Worm (Caenorhabditis elegans) whole organism, L4/young adult: ENCODE measurements around the gene ZC404.15.

ENCODE experiments used
- dao-5 ChIP-seq: sonication (generic microtip); optimal IDR thresholded peaks from 2 replicates; lab custom pipeline; 2016; ENCODE audit warnings: missing genotype, missing genetic modification characterization, moderate library complexity, missing compliant biosample characterization
- him-1 ChIP-seq: sonication (generic microtip); optimal IDR thresholded peaks from 2 replicates; lab custom pipeline; 2016; ENCODE audit warnings: missing genotype, missing genetic modification reagents, missing genetic modification characterization, missing compliant biosample characterization

DNA sequence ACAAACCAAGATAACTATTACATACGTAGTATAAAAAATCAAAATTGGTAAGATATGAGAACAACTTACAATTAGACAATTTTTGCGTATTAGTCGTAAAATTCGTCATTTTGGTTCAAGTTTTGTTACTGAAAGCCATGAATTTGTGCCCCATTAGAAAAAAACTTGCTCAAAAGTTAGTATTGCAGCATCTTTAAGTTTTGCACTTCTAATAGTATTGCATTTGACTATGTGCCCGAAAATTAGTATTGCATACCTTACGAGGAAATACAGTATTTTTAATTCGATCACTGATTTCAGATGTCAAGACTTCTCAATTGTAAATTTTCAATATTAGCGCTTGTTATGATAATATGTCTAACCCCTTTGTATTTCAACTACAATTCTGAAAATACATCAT lies 41.2 kb downstream of the ZC404.15 start, which contains the start of gene T15B7.8:
- TF ChIP-seq dao-5 (no peak), him-1 (tag; lab: Kevin White, UChicago) (no peak)
